Fruit fly (Drosophila melanogaster): ENCODE measurements around the gene Spt20.

The Spt20 gene

dm6 chr3L:13503631-13504030 is 1.1 kb downstream of the Spt20 start:
- TF ChIP-seq psq (optimal IDR thresholded peaks at IDR 0.05) (no peak), EcR (GFP tag; optimal IDR thresholded peaks at IDR 0.05) (no peak), Dll (optimal IDR thresholded peaks at IDR 0.05) (no peak), pan (optimal IDR thresholded peaks at IDR 0.05) (no peak), CG8478 (optimal IDR thresholded peaks at IDR 0.05) (no peak), usp (GFP tag; optimal IDR thresholded peaks at IDR 0.05) (no peak)

DNA sequence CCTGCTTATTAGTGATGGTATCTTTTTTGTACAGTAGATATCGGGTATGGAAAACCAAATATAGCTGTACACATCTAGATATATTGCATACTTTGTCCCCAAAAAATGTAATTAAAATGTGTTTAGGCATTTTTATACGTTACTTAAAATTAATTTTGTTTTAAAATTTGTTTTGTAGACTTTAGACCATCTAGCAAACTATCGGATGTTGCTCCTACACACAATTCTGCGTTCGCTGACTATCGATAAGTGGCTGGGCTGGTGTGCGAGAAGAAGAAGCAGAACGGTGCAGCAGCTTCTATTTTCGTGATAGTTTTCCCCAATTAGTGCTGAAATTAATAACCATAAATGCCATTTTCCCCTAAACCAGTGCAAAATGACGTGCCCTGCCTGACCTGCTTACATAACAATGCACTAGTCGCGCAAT is 10.6 kb downstream of the Spt20 start, which contains the start of the genes Vps36 and Liprin-beta:
TSS of gene Vps36 (minus strand) at position 1 of the 427 bp plus-strand sequence.
TSS of gene Liprin-beta (plus strand) at position 143 of the 427 bp plus-strand sequence.
- TF ChIP-seq EcR (GFP tag; optimal IDR thresholded peaks at IDR 0.05) (no peak), Dll (optimal IDR thresholded peaks at IDR 0.05) (no peak), CG8478 (optimal IDR thresholded peaks at IDR 0.05) (no peak), usp (GFP tag; optimal IDR thresholded peaks at IDR 0.05) (no peak), psq (optimal IDR thresholded peaks at IDR 0.05) (no peak), pan (optimal IDR thresholded peaks at IDR 0.05) (no peak)

dm6 chr3L:13519555-13520284 is 17.2 kb downstream of the Spt20 start, which contains the start of gene CG10710:
TSS of gene CG10710 (minus strand) at chr3L:13519605.
- TF ChIP-seq pan (optimal IDR thresholded peaks at IDR 0.05): no peak
- TF ChIP-seq CG8478 (optimal IDR thresholded peaks at IDR 0.05): no peak
- TF ChIP-seq usp (GFP tag; optimal IDR thresholded peaks at IDR 0.05): no peak
- no peak for TF ChIP-seq Dll (optimal IDR thresholded peaks at IDR 0.05)
- no peak for TF ChIP-seq EcR (GFP tag; optimal IDR thresholded peaks at IDR 0.05)
- TF ChIP-seq psq (optimal IDR thresholded peaks at IDR 0.05): no peak
